Worm (Caenorhabditis elegans) whole organism, young adult: ENCODE results near the gene F16G10.13.

Experiments used
- B0336.3 ChIP-seq: fragments of 200-800 bp; sonication (Bioruptor generic); IDR thresholded peaks from 2 replicates; pipeline ENCODE4 v1.3.6; 2022; ENCODE audit warnings: missing genetic modification characterization, missing compliant biosample characterization
- D2030.7 ChIP-seq: fragments of 200-800 bp; sonication (Bioruptor generic); IDR thresholded peaks from 2 replicates; pipeline ENCODE4 v1.3.6; 2022; ENCODE audit warnings: missing genetic modification reagents, missing genetic modification characterization, missing compliant biosample characterization
- F22D6.2 ChIP-seq: sonication (generic microtip); optimal IDR thresholded peaks from 2 replicates; lab custom pipeline; 2016; ENCODE audit warnings: mild to moderate bottlenecking, missing genetic modification characterization, missing compliant biosample characterization
- F33H1.4 ChIP-seq: fragments of 200-800 bp; sonication (Bioruptor generic); IDR thresholded peaks from 2 replicates; pipeline ENCODE4 v1.3.6; 2022; ENCODE audit warnings: missing genetic modification reagents, missing genetic modification characterization, missing compliant biosample characterization
- F37B4.10 ChIP-seq: fragments of 200-800 bp; sonication (Bioruptor generic); IDR thresholded peaks from 2 replicates; pipeline ENCODE4 v1.3.6; 2022; ENCODE audit warnings: missing genetic modification characterization, missing compliant biosample characterization
- F39B2.1 ChIP-seq: fragments of 200-800 bp; sonication (Bioruptor generic); IDR thresholded peaks from 2 replicates; pipeline ENCODE4 v1.3.6; 2022; ENCODE audit warnings: missing genetic modification reagents, missing genetic modification characterization, missing compliant biosample characterization
- F49E8.2 ChIP-seq: sonication (generic microtip); optimal IDR thresholded peaks from 3 replicates; lab custom pipeline; 2017; ENCODE audit warnings: missing genetic modification characterization, mild to moderate bottlenecking, missing compliant biosample characterization, antibody characterized with exemption, moderate library complexity; ENCODE audit not compliant: insufficient read depth
- F52B5.7 ChIP-seq: sonication (generic microtip); optimal IDR thresholded peaks from 2 replicates; lab custom pipeline; 2016; ENCODE audit warnings: mild to moderate bottlenecking, missing genetic modification characterization, missing compliant biosample characterization
- T26A5.8 ChIP-seq: sonication (generic microtip); optimal IDR thresholded peaks from 2 replicates; lab custom pipeline; 2016; ENCODE audit warnings: missing genetic modification characterization, missing compliant biosample characterization
- Y67H2A.10 ChIP-seq: fragments of 200-800 bp; sonication (Bioruptor generic); conservative IDR thresholded peaks from 2 replicates; pipeline ENCODE4 v1.3.6; 2022; ENCODE audit warnings: missing genetic modification reagents, missing genetic modification characterization, missing compliant biosample characterization
- attf-3 ChIP-seq: fragments of 200-800 bp; sonication (Bioruptor generic); conservative IDR thresholded peaks from 2 replicates; pipeline ENCODE4 v1.3.6; 2022; ENCODE audit warnings: missing genetic modification reagents, missing genetic modification characterization, missing compliant biosample characterization
- attf-5 ChIP-seq: fragments of 200-800 bp; sonication (Bioruptor generic); optimal IDR thresholded peaks from 2 replicates; lab custom pipeline; 2018; ENCODE audit warnings: mild to moderate bottlenecking, missing genetic modification characterization, missing compliant biosample characterization
- attf-6 ChIP-seq: fragments of 200-800 bp; sonication (Bioruptor generic); IDR thresholded peaks from 2 replicates; pipeline ENCODE4 v1.3.6; 2022; ENCODE audit warnings: missing genetic modification reagents, missing genetic modification characterization, missing compliant biosample characterization
- bed-1 ChIP-seq: fragments of 200-800 bp; sonication (Bioruptor generic); IDR thresholded peaks from 2 replicates; pipeline ENCODE4 v1.3.6; 2022; ENCODE audit warnings: missing genetic modification reagents, missing genetic modification characterization, missing compliant biosample characterization
- ccch-3 ChIP-seq: fragments of 200-800 bp; sonication (Bioruptor generic); optimal IDR thresholded peaks from 2 replicates; lab custom pipeline; 2018; ENCODE audit warnings: mild to moderate bottlenecking, missing genetic modification characterization, missing compliant biosample characterization
- cebp-1 ChIP-seq, 2 experiments: fragments of 200-800 bp in 1 of 2; sonication (Bioruptor generic) in 1 of 2; sonication (generic microtip) in 1 of 2; IDR thresholded peaks in 1 of 2; optimal IDR thresholded peaks in 1 of 2; 2 replicates each; pipeline versions ENCODE4 v1.3.6 to Lab custom; 2017 to 2022; ENCODE audit warnings: missing compliant biosample characterization in 2 of 2, missing genetic modification characterization in 2 of 2, mild to moderate bottlenecking in 1 of 2, missing genetic modification reagents in 1 of 2, moderate library complexity in 1 of 2
- ceh-79 ChIP-seq: sonication (generic microtip); optimal IDR thresholded peaks from 2 replicates; lab custom pipeline; 2017; ENCODE audit warnings: mild to moderate bottlenecking, missing genetic modification characterization, missing compliant biosample characterization
- chd-7 ChIP-seq: sonication (generic microtip); optimal IDR thresholded peaks from 2 replicates; lab custom pipeline; 2016; ENCODE audit warnings: mild to moderate bottlenecking, missing genetic modification characterization, moderate library complexity, missing compliant biosample characterization
- die-1 ChIP-seq: sonication (generic microtip); optimal IDR thresholded peaks from 2 replicates; lab custom pipeline; 2016; ENCODE audit warnings: missing genotype, mild to moderate bottlenecking, missing genetic modification characterization, missing compliant biosample characterization
- egl-18 ChIP-seq: fragments of 200-800 bp; sonication (Bioruptor generic); IDR thresholded peaks from 2 replicates; pipeline ENCODE4 v1.3.6; 2022; ENCODE audit warnings: missing genetic modification reagents, missing genetic modification characterization, missing compliant biosample characterization
- egl-44 ChIP-seq: fragments of 200-800 bp; sonication (Bioruptor generic); IDR thresholded peaks from 2 replicates; pipeline ENCODE4 v1.3.6; 2022; ENCODE audit warnings: missing genetic modification reagents, missing genetic modification characterization, missing compliant biosample characterization
- egrh-3 ChIP-seq: fragments of 200-800 bp; sonication (Bioruptor generic); IDR thresholded peaks from 2 replicates; pipeline ENCODE4 v1.3.6; 2022; ENCODE audit warnings: missing genetic modification reagents, missing genetic modification characterization, missing compliant biosample characterization
- ekl-4 ChIP-seq: fragments of 200-800 bp; sonication (Bioruptor generic); IDR thresholded peaks from 2 replicates; pipeline ENCODE4 v1.3.6; 2022; ENCODE audit warnings: missing genetic modification reagents, missing genetic modification characterization, missing compliant biosample characterization
- gei-17 ChIP-seq: fragments of 200-800 bp; sonication (Bioruptor generic); optimal IDR thresholded peaks from 2 replicates; lab custom pipeline; 2018; ENCODE audit warnings: mild to moderate bottlenecking, missing genetic modification characterization, missing compliant biosample characterization
- hmg-1.2 ChIP-seq: fragments of 200-800 bp; sonication (Bioruptor generic); IDR thresholded peaks from 2 replicates; pipeline ENCODE4 v1.3.6; 2022; ENCODE audit warnings: missing genetic modification reagents, missing genetic modification characterization, missing compliant biosample characterization
- hmg-20 ChIP-seq: fragments of 200-800 bp; sonication (Bioruptor generic); IDR thresholded peaks from 2 replicates; pipeline ENCODE4 v1.3.6; 2022; ENCODE audit warnings: missing genetic modification reagents, missing genetic modification characterization, missing compliant biosample characterization
- let-607 ChIP-seq, 2 experiments: fragments of 200-800 bp in 1 of 2; sonication (Bioruptor generic) in 1 of 2; sonication (generic microtip) in 1 of 2; optimal IDR thresholded peaks; 2 replicates each; lab custom pipeline; 2016 to 2018; ENCODE audit warnings: mild to moderate bottlenecking in 2 of 2, missing compliant biosample characterization in 2 of 2, missing genetic modification characterization in 2 of 2, moderate library complexity in 2 of 2, missing genotype in 1 of 2
- lin-40 ChIP-seq: sonication (generic microtip); optimal IDR thresholded peaks from 2 replicates; lab custom pipeline; 2016; ENCODE audit warnings: missing genetic modification characterization, mild to moderate bottlenecking, missing compliant biosample characterization, missing genotype, missing genetic modification reagents
- lin-54 ChIP-seq: fragments of 200-800 bp; sonication (Bioruptor generic); optimal IDR thresholded peaks from 2 replicates; lab custom pipeline; 2018; ENCODE audit warnings: mild to moderate bottlenecking, missing genetic modification characterization, missing compliant biosample characterization
- madf-3 ChIP-seq: fragments of 200-800 bp; sonication (Bioruptor generic); IDR thresholded peaks from 2 replicates; pipeline ENCODE4 v1.3.6; 2022; ENCODE audit warnings: missing genetic modification reagents, missing genetic modification characterization, missing compliant biosample characterization
- mcd-1 ChIP-seq: fragments of 200-800 bp; sonication (Bioruptor generic); IDR thresholded peaks from 2 replicates; pipeline ENCODE4 v1.3.6; 2022; ENCODE audit warnings: missing genetic modification reagents, missing genetic modification characterization, missing compliant biosample characterization
- mxl-1 ChIP-seq: sonication (generic microtip); optimal IDR thresholded peaks from 2 replicates; lab custom pipeline; 2016; ENCODE audit warnings: missing genetic modification characterization, missing compliant biosample characterization
- nfya-1 ChIP-seq: sonication (generic microtip); optimal IDR thresholded peaks from 2 replicates; lab custom pipeline; 2017; ENCODE audit warnings: antibody characterized with exemption, missing compliant biosample characterization, missing genetic modification characterization, borderline replicate concordance; ENCODE audit not compliant: insufficient read depth
- nhr-120 ChIP-seq: fragments of 200-800 bp; sonication (Bioruptor generic); IDR thresholded peaks from 2 replicates; pipeline ENCODE4 v1.3.6; 2022; ENCODE audit warnings: missing genetic modification characterization, missing compliant biosample characterization
- nhr-80 ChIP-seq: sonication (generic microtip); optimal IDR thresholded peaks from 2 replicates; lab custom pipeline; 2016; ENCODE audit warnings: missing genetic modification characterization, missing compliant biosample characterization
- pbrm-1 ChIP-seq: fragments of 200-800 bp; sonication (Bioruptor generic); IDR thresholded peaks from 2 replicates; pipeline ENCODE4 v1.3.6; 2022; ENCODE audit warnings: missing genetic modification reagents, missing genetic modification characterization, missing compliant biosample characterization
- rec-8 ChIP-seq, 2 experiments: sonication (generic microtip); optimal IDR thresholded peaks; 2 replicates each; lab custom pipeline; 2016; ENCODE audit warnings: mild to moderate bottlenecking in 2 of 2, missing genetic modification characterization in 2 of 2, missing genetic modification reagents in 2 of 2, missing genotype in 2 of 2, missing biosample characterization in 1 of 2, missing compliant biosample characterization in 1 of 2, moderate library complexity in 1 of 2
- rpc-1 ChIP-seq, 2 experiments: fragments of 150-350 bp in 1 of 2; sonication (generic microtip) in 1 of 2; optimal IDR thresholded peaks; 2 replicates each; lab custom pipeline; 2014 to 2018; ENCODE audit warnings: missing biosample characterization in 1 of 2, missing genetic modification characterization in 1 of 2, missing genetic modification reagents in 1 of 2, missing genotype in 1 of 2
- sdz-38 ChIP-seq: sonication (generic microtip); optimal IDR thresholded peaks from 2 replicates; lab custom pipeline; 2016; ENCODE audit warnings: missing genotype, missing genetic modification characterization, missing compliant biosample characterization
- sea-2 ChIP-seq: fragments of 200-800 bp; sonication (Bioruptor generic); IDR thresholded peaks from 2 replicates; pipeline ENCODE4 v1.3.6; 2022; ENCODE audit warnings: missing genetic modification characterization, missing compliant biosample characterization
- snpc-3.4 ChIP-seq: sonication (generic microtip); optimal IDR thresholded peaks from 2 replicates; lab custom pipeline; 2017; ENCODE audit warnings: missing genetic modification characterization, mild to moderate bottlenecking, missing compliant biosample characterization, antibody characterized with exemption, moderate library complexity, missing genotype, missing genetic modification reagents
- snpc-4 ChIP-seq, 5 experiments: fragments of 150-350 bp in 1 of 5; sonication (generic microtip) in 4 of 5; optimal IDR thresholded peaks; 2 replicates each; lab custom pipeline; 2014 to 2018; ENCODE audit warnings: missing genetic modification characterization in 5 of 5, missing biosample characterization in 3 of 5, antibody characterized with exemption in 2 of 5, mild to moderate bottlenecking in 2 of 5, missing compliant biosample characterization in 2 of 5, missing genotype in 2 of 5, moderate library complexity in 2 of 5, missing genetic modification reagents in 1 of 5
- sptf-2 ChIP-seq: fragments of 200-800 bp; sonication (Bioruptor generic); optimal IDR thresholded peaks from 2 replicates; lab custom pipeline; 2018; ENCODE audit warnings: mild to moderate bottlenecking, missing genetic modification characterization, missing compliant biosample characterization
- tbp1 ChIP-seq: fragments of 200-800 bp; sonication (Bioruptor generic); optimal IDR thresholded peaks from 2 replicates; lab custom pipeline; 2018; ENCODE audit warnings: mild to moderate bottlenecking, missing genetic modification characterization, missing compliant biosample characterization
- unc-62 ChIP-seq: fragments of 150-350 bp; optimal IDR thresholded peaks from 2 replicates; lab custom pipeline; 2014; ENCODE audit warnings: missing biosample characterization, missing genetic modification reagents, missing genetic modification characterization
- ztf-25 ChIP-seq: fragments of 200-800 bp; sonication (Bioruptor generic); IDR thresholded peaks from 2 replicates; pipeline ENCODE4 v1.3.6; 2022; ENCODE audit warnings: missing genetic modification reagents, missing genetic modification characterization, missing compliant biosample characterization

F16G10.13 gene

DNA sequence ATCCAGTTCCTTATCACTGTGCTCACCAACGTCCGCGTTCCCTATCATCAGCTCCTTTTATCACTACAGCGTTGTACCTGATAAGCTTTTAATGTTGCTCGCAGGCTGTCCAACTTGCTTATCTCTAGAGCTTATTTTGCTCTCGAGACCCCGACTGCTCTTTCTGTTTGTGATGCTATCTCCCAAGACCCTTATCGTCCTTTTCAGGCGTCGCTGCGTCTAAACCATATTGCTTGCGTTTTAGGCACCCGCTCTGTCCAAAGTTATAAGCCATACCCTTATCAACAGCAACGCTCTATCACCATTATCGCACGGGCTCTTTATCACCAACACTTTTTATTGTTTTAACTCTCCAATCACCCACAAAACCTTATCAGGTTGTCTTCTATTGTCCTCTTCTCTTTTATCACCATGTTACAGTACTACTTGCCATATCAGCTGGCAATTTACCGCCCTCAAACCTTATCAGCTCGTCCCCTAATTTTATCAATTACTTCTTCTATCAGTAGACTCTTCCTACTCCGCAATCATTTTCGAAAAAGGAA, 17.2 kb downstream of the F16G10.13 start (continued):
- TF ChIP-seq cebp-1 (GFP tag; IDR thresholded peaks at IDR 0.05; lab: Robert Waterston, UW), result no peak
- TF ChIP-seq cebp-1 (tag; optimal IDR thresholded peaks at IDR 0.05; lab: Kevin White, UChicago), result no peak
- TF ChIP-seq ekl-4, result no peak
- TF ChIP-seq rec-8 (tag; optimal IDR thresholded peaks at IDR 0.05; lab: Kevin White, UChicago), result no peak
- TF ChIP-seq T26A5.8 (tag; lab: Kevin White, UChicago), result no peak
- no peak; the same call in none of the 2 replicates for TF ChIP-seq mcd-1 (GFP tag; lab: Robert Waterston, UW)
- no peak for TF ChIP-seq mxl-1
- TF ChIP-seq pbrm-1 (GFP tag; lab: Robert Waterston, UW), result peak; percentile 28; the same call in 1 of the 2 replicates
- TF ChIP-seq bed-1 (GFP tag; lab: Robert Waterston, UW), result no peak
- no peak for TF ChIP-seq snpc-3.4 (tag; lab: Kevin White, UChicago)
- no peak for TF ChIP-seq lin-54
- peak; percentile 79 to 88 for TF ChIP-seq let-607 (tag; optimal IDR thresholded peaks at IDR 0.05; lab: Kevin White, UChicago)
- TF ChIP-seq egl-44 (GFP tag; lab: Robert Waterston, UW), result peak; percentile 97
- no peak for TF ChIP-seq attf-6
- TF ChIP-seq B0336.3 (GFP tag; lab: Robert Waterston, UW), result no peak; the same call in none of the 2 replicates
- TF ChIP-seq egl-18 (GFP tag; lab: Robert Waterston, UW), result no peak
- no peak for TF ChIP-seq lin-40 (tag; lab: Kevin White, UChicago)
- TF ChIP-seq hmg-1.2 (GFP tag; lab: Robert Waterston, UW), result no peak
- no peak for TF ChIP-seq F33H1.4 (GFP tag; lab: Robert Waterston, UW)
- no peak for TF ChIP-seq nhr-120 (GFP tag; lab: Robert Waterston, UW)
- TF ChIP-seq attf-5 (GFP tag; lab: Kevin White, UChicago), result peak; percentile 3
- TF ChIP-seq attf-3 (GFP tag; lab: Robert Waterston, UW), result no peak
- TF ChIP-seq sea-2 (GFP tag; lab: Robert Waterston, UW), result no peak
- no peak for TF ChIP-seq rpc-1 (optimal IDR thresholded peaks at IDR 0.05; lab: Kevin White, UChicago)
- TF ChIP-seq rpc-1 (tag; optimal IDR thresholded peaks at IDR 0.05; lab: Kevin White, UChicago), result no peak
- no peak for TF ChIP-seq F49E8.2
- TF ChIP-seq ceh-79 (tag; lab: Kevin White, UChicago), result no peak
- TF ChIP-seq tbp1 (GFP tag; lab: Kevin White, UChicago), result peak; percentile 65
- TF ChIP-seq F39B2.1 (GFP tag; lab: Robert Waterston, UW), result no peak
- peak; percentile 78 for TF ChIP-seq unc-62 (GFP tag; lab: Kevin White, UChicago)
- no peak for TF ChIP-seq F52B5.7 (tag; lab: Kevin White, UChicago)
- TF ChIP-seq hmg-20 (GFP tag; lab: Robert Waterston, UW), result no peak
- peak; percentile 31 for TF ChIP-seq chd-7 (tag; lab: Kevin White, UChicago)
- no peak for TF ChIP-seq madf-3
- no peak for TF ChIP-seq die-1 (tag; lab: Kevin White, UChicago)
- TF ChIP-seq F37B4.10 (GFP tag; lab: Robert Waterston, UW), result no peak
- no peak for TF ChIP-seq ccch-3 (GFP tag; lab: Kevin White, UChicago)
- TF ChIP-seq nhr-80, result peak; percentile 100
- no peak for TF ChIP-seq snpc-4 (GFP tag; optimal IDR thresholded peaks at IDR 0.05; lab: Kevin White, UChicago)
- peak in 1 of 4 experiments; percentile 44 for TF ChIP-seq snpc-4 (tag; optimal IDR thresholded peaks at IDR 0.05; lab: Kevin White, UChicago)
- TF ChIP-seq egrh-3 (GFP tag; lab: Robert Waterston, UW), result no peak
- TF ChIP-seq Y67H2A.10 (GFP tag; lab: Robert Waterston, UW), result no peak
- TF ChIP-seq sdz-38 (tag; lab: Kevin White, UChicago), result no peak
- no peak for TF ChIP-seq D2030.7 (GFP tag; lab: Robert Waterston, UW)
- peak; percentile 61 for TF ChIP-seq gei-17 (GFP tag; lab: Kevin White, UChicago)
- no peak for TF ChIP-seq nfya-1 (tag; lab: Kevin White, UChicago)
- TF ChIP-seq F22D6.2, result peak; percentile 86
- peak; percentile 64 for TF ChIP-seq sptf-2 (GFP tag; lab: Kevin White, UChicago)
- TF ChIP-seq ztf-25 (GFP tag; lab: Robert Waterston, UW), result no peak
